Fruit fly (Drosophila melanogaster) whole organism, embryonic: Measurements from ENCODE around the gene RpL23A.

Experiments used
- Antp ChIP-seq: fragments of 200-800 bp; sonication (Bioruptor generic); optimal IDR thresholded peaks from 3 replicates; lab custom pipeline; 2016; ENCODE audit warnings: missing biosample characterization, missing genetic modification characterization
- BtbVII ChIP-seq: fragments of 200-800 bp; sonication (Bioruptor generic); optimal IDR thresholded peaks from 3 replicates; lab custom pipeline; 2017; ENCODE audit warnings: missing biosample characterization, mild to moderate bottlenecking, missing genetic modification characterization
- C15 ChIP-seq: fragments of 200-800 bp; sonication (Bioruptor generic); IDR thresholded peaks from 3 replicates; pipeline ENCODE4 v1.3.6; 2022; ENCODE audit warnings: missing biosample characterization, missing genetic modification characterization
- CG11723 ChIP-seq: fragments of 200-800 bp; sonication (Bioruptor generic); optimal IDR thresholded peaks from 2 replicates; lab custom pipeline; 2017; ENCODE audit warnings: missing biosample characterization, mild to moderate bottlenecking, missing genetic modification characterization
- CG12104 ChIP-seq: fragments of 200-800 bp; sonication (Bioruptor generic); optimal IDR thresholded peaks from 3 replicates; lab custom pipeline; 2016; ENCODE audit warnings: missing biosample characterization, missing genetic modification characterization
- CG12219 ChIP-seq: fragments of 200-800 bp; sonication (Bioruptor generic); optimal IDR thresholded peaks from 3 replicates; lab custom pipeline; 2018; ENCODE audit warnings: missing biosample characterization, mild to moderate bottlenecking, missing genetic modification characterization
- CG14050 ChIP-seq: fragments of 200-800 bp; sonication (Bioruptor generic); IDR thresholded peaks from 3 replicates; pipeline ENCODE4 v1.3.6; 2022; ENCODE audit warnings: missing biosample characterization, missing genetic modification characterization
- CG14441 ChIP-seq: fragments of 200-800 bp; sonication (Bioruptor generic); IDR thresholded peaks from 2 replicates; pipeline ENCODE4 v1.3.6; 2022; ENCODE audit warnings: missing biosample characterization, missing genetic modification characterization
- CG15269 ChIP-seq: fragments of 200-800 bp; sonication (Bioruptor generic); optimal IDR thresholded peaks from 2 replicates; lab custom pipeline; 2018; ENCODE audit warnings: missing biosample characterization, mild to moderate bottlenecking, missing genetic modification characterization, moderate library complexity
- CG18764 ChIP-seq: fragments of 200-800 bp; sonication (Bioruptor generic); optimal IDR thresholded peaks from 3 replicates; lab custom pipeline; 2016; ENCODE audit warnings: missing biosample characterization, missing genetic modification characterization
- CG30020 ChIP-seq: fragments of 200-800 bp; optimal IDR thresholded peaks from 2 replicates; lab custom pipeline; 2019; ENCODE audit warnings: missing biosample characterization, mild to moderate bottlenecking, missing genetic modification characterization, moderate library complexity
- CG32767 ChIP-seq: fragments of 200-800 bp; sonication (Bioruptor generic); IDR thresholded peaks from 2 replicates; pipeline ENCODE4 v1.3.6; 2022; ENCODE audit warnings: missing biosample characterization, missing genetic modification characterization
- CG33557 ChIP-seq: fragments of 200-800 bp; sonication (Bioruptor generic); optimal IDR thresholded peaks from 2 replicates; lab custom pipeline; 2019; ENCODE audit warnings: missing biosample characterization, mild to moderate bottlenecking, missing genetic modification characterization, moderate library complexity
- CG4424 ChIP-seq: fragments of 200-800 bp; sonication (Bioruptor generic); optimal IDR thresholded peaks from 3 replicates; lab custom pipeline; 2016; ENCODE audit warnings: missing biosample characterization, missing genetic modification characterization
- CG4820 ChIP-seq: fragments of 200-800 bp; sonication (Bioruptor generic); optimal IDR thresholded peaks from 3 replicates; lab custom pipeline; 2016; ENCODE audit warnings: missing biosample characterization, missing genetic modification characterization
- Doc2 ChIP-seq: fragments of 200-800 bp; sonication (Bioruptor generic); IDR thresholded peaks from 2 replicates; pipeline ENCODE4 v1.3.6; 2022; ENCODE audit warnings: missing biosample characterization, missing genetic modification characterization
- Doc3 ChIP-seq: fragments of 200-800 bp; sonication (Bioruptor generic); IDR thresholded peaks from 3 replicates; pipeline ENCODE4 v1.3.6; 2022; ENCODE audit warnings: missing biosample characterization, missing genetic modification characterization; ENCODE audit not compliant: partially characterized antibody
- E2f1 ChIP-seq: fragments of 200-800 bp; sonication (Bioruptor generic); IDR thresholded peaks from 2 replicates; pipeline ENCODE4 v1.3.6; 2022; ENCODE audit warnings: missing biosample characterization, missing genetic modification characterization
- ERR ChIP-seq: fragments of 200-800 bp; sonication (Bioruptor generic); optimal IDR thresholded peaks from 2 replicates; lab custom pipeline; 2016; ENCODE audit warnings: missing biosample characterization, missing genetic modification characterization
- H15 ChIP-seq: fragments of 200-800 bp; sonication (Bioruptor generic); IDR thresholded peaks from 3 replicates; pipeline ENCODE4 v1.3.6; 2022; ENCODE audit warnings: missing biosample characterization, missing genetic modification characterization
- H2.0 ChIP-seq: fragments of 200-800 bp; sonication (Bioruptor generic); IDR thresholded peaks from 2 replicates; pipeline ENCODE4 v1.3.6; 2022; ENCODE audit warnings: missing biosample characterization, missing genetic modification characterization
- Myb ChIP-seq: fragments of 200-800 bp; sonication (Bioruptor generic); optimal IDR thresholded peaks from 2 replicates; lab custom pipeline; 2016; ENCODE audit warnings: missing biosample characterization, missing genetic modification characterization
- Spps ChIP-seq: fragments of 200-800 bp; sonication (Bioruptor generic); optimal IDR thresholded peaks from 2 replicates; lab custom pipeline; 2018; ENCODE audit warnings: missing biosample characterization, mild to moderate bottlenecking, missing genetic modification characterization
- Usf ChIP-seq: fragments of 200-800 bp; sonication (Bioruptor generic); optimal IDR thresholded peaks from 2 replicates; lab custom pipeline; 2017; ENCODE audit warnings: missing genotype, missing biosample characterization, missing genetic modification characterization
- ase ChIP-seq: fragments of 200-800 bp; sonication (Bioruptor generic); IDR thresholded peaks from 3 replicates; pipeline ENCODE4 v1.3.6; 2022; ENCODE audit warnings: missing biosample characterization, missing genetic modification characterization
- chm ChIP-seq: fragments of 200-800 bp; sonication (Bioruptor generic); IDR thresholded peaks from 2 replicates; pipeline ENCODE4 v1.3.6; 2022; ENCODE audit warnings: missing biosample characterization, missing genetic modification characterization
- chn ChIP-seq: fragments of 200-800 bp; sonication (Bioruptor generic); optimal IDR thresholded peaks from 2 replicates; lab custom pipeline; 2016; ENCODE audit warnings: missing biosample characterization, missing genetic modification characterization
- dpn ChIP-seq, 2 experiments: fragments of 200-800 bp; sonication (Bioruptor generic); optimal IDR thresholded peaks; 3 replicates each; lab custom pipeline; 2016; ENCODE audit warnings: missing biosample characterization in 2 of 2, missing genetic modification characterization in 2 of 2
- ewg ChIP-seq: fragments of 200-800 bp; sonication (Bioruptor generic); optimal IDR thresholded peaks from 3 replicates; lab custom pipeline; 2017; ENCODE audit warnings: mild to moderate bottlenecking, missing biosample characterization, missing genetic modification reagents, missing genetic modification characterization
- ftz-f1 ChIP-seq: fragments of 200-800 bp; sonication (Bioruptor generic); optimal IDR thresholded peaks from 2 replicates; lab custom pipeline; 2016; ENCODE audit warnings: missing biosample characterization, missing genetic modification characterization
- ham ChIP-seq: fragments of 200-800 bp; sonication (Bioruptor generic); IDR thresholded peaks from 2 replicates; pipeline ENCODE4 v1.3.6; 2022; ENCODE audit warnings: missing biosample characterization, missing genetic modification characterization
- hb ChIP-seq: fragments of 200-800 bp; sonication (Bioruptor generic); IDR thresholded peaks from 3 replicates; pipeline ENCODE4 v1.3.6; 2022; ENCODE audit warnings: missing biosample characterization, missing genetic modification characterization; ENCODE audit not compliant: partially characterized antibody
- her ChIP-seq: fragments of 200-800 bp; sonication (Bioruptor generic); optimal IDR thresholded peaks from 2 replicates; lab custom pipeline; 2016; ENCODE audit warnings: missing biosample characterization, missing genetic modification characterization
- ind ChIP-seq: fragments of 200-800 bp; sonication (Bioruptor generic); optimal IDR thresholded peaks from 3 replicates; lab custom pipeline; 2016; ENCODE audit warnings: missing biosample characterization, missing genetic modification characterization
- lola ChIP-seq, 3 experiments: fragments of >200 bp in 2 of 3; fragments of 200-800 bp in 1 of 3; sonication (Bioruptor generic) in 1 of 3; optimal IDR thresholded peaks; 2 replicates each; lab custom pipeline; 2017 to 2019; ENCODE audit warnings: missing biosample characterization in 3 of 3, missing genetic modification characterization in 3 of 3, mild to moderate bottlenecking in 1 of 3, moderate library complexity in 1 of 3
- nerfin-2 ChIP-seq: fragments of 200-800 bp; sonication (Bioruptor generic); IDR thresholded peaks from 2 replicates; pipeline ENCODE4 v1.3.6; 2022; ENCODE audit warnings: missing biosample characterization, missing genetic modification characterization; ENCODE audit not compliant: partially characterized antibody
- pum ChIP-seq: fragments of 200-800 bp; sonication (Bioruptor generic); optimal IDR thresholded peaks from 2 replicates; lab custom pipeline; 2016; ENCODE audit warnings: missing biosample characterization, missing genetic modification characterization
- row ChIP-seq: fragments of 200-800 bp; sonication (Bioruptor generic); IDR thresholded peaks from 3 replicates; pipeline ENCODE4 v1.3.6; 2022; ENCODE audit warnings: missing biosample characterization, missing genetic modification characterization
- sd ChIP-seq: fragments of 200-800 bp; sonication (Bioruptor generic); optimal IDR thresholded peaks from 3 replicates; lab custom pipeline; 2018; ENCODE audit warnings: missing biosample characterization, mild to moderate bottlenecking, missing genetic modification characterization, moderate library complexity
- sr ChIP-seq: fragments of 200-800 bp; sonication (Bioruptor generic); IDR thresholded peaks from 3 replicates; pipeline ENCODE4 v1.3.6; 2022; ENCODE audit warnings: missing biosample characterization, missing genetic modification characterization
- vnd ChIP-seq: fragments of 200-800 bp; sonication (Bioruptor generic); IDR thresholded peaks from 3 replicates; pipeline ENCODE4 v1.3.6; 2022; ENCODE audit warnings: missing biosample characterization, missing genetic modification characterization; ENCODE audit not compliant: partially characterized antibody

The RpL23A gene

dm6 chr3L:1702367-1702927 is 34.0 kb upstream of the RpL23A start, which contains the start of gene CG13931 (continued):
- TF ChIP-seq sd (no peak), E2f1 (0 out of 2 replicates have a peak, but pooled peaks have one; percentile 13), CG14050 (GFP tag; lab: Robert Waterston, UW) (no peak), Doc3 (no peak), CG14441 (0 out of 2 replicates have a peak, but pooled peaks have one; percentile 31)

- no peak for TF ChIP-seq ase (GFP tag; lab: Robert Waterston, UW)
- TF ChIP-seq Myb, result no peak
- no peak for TF ChIP-seq CG12219
- no peak for TF ChIP-seq pum (GFP tag; lab: Kevin White, UChicago)
- TF ChIP-seq CG33557 (GFP tag; lab: Kevin White, UChicago), result no peak
- TF ChIP-seq ftz-f1 (GFP tag; lab: Kevin White, UChicago), result no peak
- no peak for TF ChIP-seq CG30020
- no peak for TF ChIP-seq CG15269 (tag; lab: Kevin White, UChicago)
- no peak for TF ChIP-seq C15 (GFP tag; lab: Robert Waterston, UW)
- no peak for TF ChIP-seq CG11723 (GFP tag; lab: Kevin White, UChicago)
- TF ChIP-seq her (GFP tag; lab: Kevin White, UChicago), result no peak
- TF ChIP-seq H15, result no peak
- TF ChIP-seq Usf (GFP tag; lab: Kevin White, UChicago), result no peak
- no peak for TF ChIP-seq ham
- no peak for TF ChIP-seq hb (GFP tag; lab: Robert Waterston, UW)
- TF ChIP-seq lola (GFP tag; optimal IDR thresholded peaks at IDR 0.05; lab: Kevin White, UChicago), result no peak
- TF ChIP-seq Antp (GFP tag; lab: Kevin White, UChicago), result no peak
- no peak for TF ChIP-seq row
- no peak for TF ChIP-seq CG4820 (GFP tag; lab: Kevin White, UChicago)
- TF ChIP-seq ewg (GFP tag; lab: Kevin White, UChicago), result no peak
These were observed 25.9 kb upstream of the RpL23A start, which contains the start of gene CG12011 for dm6 chr3L:1694317-1694716. TSS of gene CG12011 (plus strand) at chr3L:1694617.

DNA sequence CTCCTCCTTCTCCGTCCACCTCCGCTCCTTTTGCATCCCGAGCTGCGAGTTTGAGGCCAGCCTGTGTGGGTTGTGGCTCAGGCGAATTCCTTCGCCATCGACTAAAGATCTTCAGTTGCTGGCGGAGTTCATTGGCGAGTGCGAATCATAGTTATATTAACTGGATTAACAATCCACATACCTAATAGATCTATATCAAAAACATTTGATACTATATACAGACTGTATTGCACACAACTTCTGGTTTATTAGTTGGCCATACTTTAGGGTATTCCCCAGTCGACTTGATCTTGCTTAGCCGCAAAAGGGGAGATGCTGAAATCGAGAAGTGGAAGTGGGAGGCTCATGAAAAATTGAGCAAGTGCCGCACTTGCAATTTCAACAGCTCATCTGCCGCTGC is 24.4 kb upstream of the RpL23A start:
- TF ChIP-seq chn (GFP tag; lab: Kevin White, UChicago) (no peak), CG12219 (no peak), ind (no peak), chm (GFP tag; lab: Robert Waterston, UW) (no peak), sr (GFP tag; lab: Robert Waterston, UW) (no peak), BtbVII (GFP tag; lab: Kevin White, UChicago) (no peak), CG18764 (GFP tag; lab: Kevin White, UChicago) (no peak), CG12104 (GFP tag; lab: Kevin White, UChicago) (no peak), Doc2 (GFP tag; lab: Robert Waterston, UW) (no peak), H2.0 (GFP tag; lab: Robert Waterston, UW) (no peak), vnd (GFP tag; lab: Robert Waterston, UW) (no peak), ERR (no peak), dpn (GFP tag; optimal IDR thresholded peaks at IDR 0.05; lab: Kevin White, UChicago) (no peak), CG4424 (GFP tag; lab: Kevin White, UChicago) (no peak), CG33557 (GFP tag; lab: Kevin White, UChicago) (no peak), nerfin-2 (GFP tag; lab: Robert Waterston, UW) (no peak), CG32767 (GFP tag; lab: Robert Waterston, UW) (no peak), Spps (tag; lab: Kevin White, UChicago) (no peak)
- TF ChIP-seq, all 482 proteins: peak for 0
